Worm (Caenorhabditis elegans) whole organism, early embryonic: ENCODE data around the gene his-31.

Source experiments
- B0310.2 ChIP-seq: sonication (generic microtip); optimal IDR thresholded peaks from 2 replicates; lab custom pipeline; 2016; ENCODE audit warnings: mild to moderate bottlenecking, missing genetic modification characterization, missing compliant biosample characterization
- F13C5.2 ChIP-seq: sonication (generic microtip); optimal IDR thresholded peaks from 2 replicates; lab custom pipeline; 2017; ENCODE audit warnings: mild to moderate bottlenecking, missing genetic modification characterization, inconsistent platforms, missing compliant biosample characterization
- aly-1 ChIP-seq: sonication (generic microtip); optimal IDR thresholded peaks from 2 replicates; lab custom pipeline; 2016; ENCODE audit warnings: missing genetic modification characterization, missing compliant biosample characterization
- ama-1 ChIP-seq: fragments of 150-350 bp; optimal IDR thresholded peaks from 2 replicates; lab custom pipeline; 2014
- ceh-13 ChIP-seq: fragments of 200-800 bp; sonication (Bioruptor generic); optimal IDR thresholded peaks from 2 replicates; lab custom pipeline; 2018; ENCODE audit warnings: mild to moderate bottlenecking, missing genetic modification characterization, missing compliant biosample characterization
- ceh-36 ChIP-seq: sonication (generic microtip); optimal IDR thresholded peaks from 2 replicates; lab custom pipeline; 2016; ENCODE audit warnings: missing genetic modification characterization, inconsistent platforms, missing compliant biosample characterization
- ets-7 ChIP-seq: sonication (generic microtip); optimal IDR thresholded peaks from 2 replicates; lab custom pipeline; 2016; ENCODE audit warnings: missing genotype, missing genetic modification characterization, missing compliant biosample characterization
- flt-1 ChIP-seq: fragments of 200-800 bp; sonication (Bioruptor generic); IDR thresholded peaks from 2 replicates; pipeline ENCODE4 v1.3.6; 2022; ENCODE audit warnings: missing genetic modification characterization, missing compliant biosample characterization
- hmbx-1 ChIP-seq: sonication (generic microtip); optimal IDR thresholded peaks from 2 replicates; lab custom pipeline; 2016; ENCODE audit warnings: mild to moderate bottlenecking, missing genetic modification characterization, missing compliant biosample characterization
- hmg-4 ChIP-seq: fragments of 200-800 bp; sonication (Bioruptor generic); optimal IDR thresholded peaks from 2 replicates; lab custom pipeline; 2018; ENCODE audit warnings: mild to moderate bottlenecking, missing genetic modification characterization, missing compliant biosample characterization
- hnd-1 ChIP-seq: sonication (generic microtip); optimal IDR thresholded peaks from 2 replicates; lab custom pipeline; 2016; ENCODE audit warnings: missing genetic modification characterization, missing compliant biosample characterization
- pes-1 ChIP-seq: fragments of 200-800 bp; sonication (Bioruptor generic); IDR thresholded peaks from 2 replicates; pipeline ENCODE4 v1.3.6; 2022; ENCODE audit warnings: missing genetic modification reagents, missing genetic modification characterization, missing compliant biosample characterization
- scrt-1 ChIP-seq: fragments of 200-800 bp; sonication (Bioruptor generic); IDR thresholded peaks from 2 replicates; pipeline ENCODE4 v1.3.6; 2022; ENCODE audit warnings: missing genetic modification characterization, missing compliant biosample characterization
- sea-1 ChIP-seq: fragments of 200-800 bp; sonication (Bioruptor generic); conservative IDR thresholded peaks from 2 replicates; pipeline ENCODE4 v1.3.6; 2022; ENCODE audit warnings: missing genetic modification characterization, missing compliant biosample characterization
- tbx-11 ChIP-seq: fragments of 200-800 bp; sonication (Bioruptor generic); IDR thresholded peaks from 2 replicates; pipeline ENCODE4 v1.3.6; 2022; ENCODE audit warnings: missing genetic modification characterization, missing compliant biosample characterization
- tbx-37 ChIP-seq: fragments of 200-800 bp; sonication (Bioruptor generic); conservative IDR thresholded peaks from 2 replicates; pipeline ENCODE4 v1.3.6; 2022; ENCODE audit warnings: missing genetic modification reagents, missing genetic modification characterization, missing compliant biosample characterization
- tra-4 ChIP-seq: sonication (generic microtip); optimal IDR thresholded peaks from 2 replicates; lab custom pipeline; 2017; ENCODE audit warnings: missing genetic modification characterization, missing compliant biosample characterization

Gene his-31

ce11 chrIV:8347051-8347450 lies 13.3 kb upstream of the his-31 start, which contains the start of the genes F17E9.18 and F17E9.15:
TSS of gene F17E9.18 (minus strand) at chrIV:8347151.
TSS of gene F17E9.15 (plus strand) at chrIV:8347418.
- no peak for TF ChIP-seq B0310.2 (tag; lab: Kevin White, UChicago)
- TF ChIP-seq F13C5.2: no peak
- no peak for TF ChIP-seq scrt-1 (GFP tag; lab: Robert Waterston, UW)
- no peak for TF ChIP-seq hmbx-1 (tag; lab: Kevin White, UChicago)
- no peak for TF ChIP-seq ama-1

- TF ChIP-seq F13C5.2: no peak
- no peak for TF ChIP-seq ceh-36 (tag; lab: Kevin White, UChicago)
- no peak for TF ChIP-seq scrt-1 (GFP tag; lab: Robert Waterston, UW)
- no peak for TF ChIP-seq tra-4
- TF ChIP-seq hmg-4: no peak
- no peak for TF ChIP-seq flt-1 (GFP tag; lab: Robert Waterston, UW)
- no peak for TF ChIP-seq B0310.2 (tag; lab: Kevin White, UChicago)
- TF ChIP-seq tbx-37: no peak
- TF ChIP-seq aly-1: no peak
- TF ChIP-seq pes-1 (GFP tag; lab: Robert Waterston, UW): no peak
- TF ChIP-seq ceh-13 (GFP tag; lab: Kevin White, UChicago): no peak
- TF ChIP-seq tbx-11 (GFP tag; lab: Robert Waterston, UW): no peak
- no peak for TF ChIP-seq ets-7 (tag; lab: Kevin White, UChicago)
- no peak for TF ChIP-seq hnd-1 (tag; lab: Kevin White, UChicago)
- TF ChIP-seq ama-1: no peak
- TF ChIP-seq sea-1 (GFP tag; lab: Robert Waterston, UW): no peak
- TF ChIP-seq hmbx-1 (tag; lab: Kevin White, UChicago): no peak
Measured at ce11 chrIV:8345518-8345917, 11.7 kb upstream of the his-31 start, which contains the start of gene F17E9.5. TSS of gene F17E9.5 (plus strand) at chrIV:8345818.

- TF ChIP-seq aly-1: no peak
- TF ChIP-seq tra-4: no peak
- no peak for TF ChIP-seq tbx-11 (GFP tag; lab: Robert Waterston, UW)
- no peak for TF ChIP-seq B0310.2 (tag; lab: Kevin White, UChicago)
- no peak for TF ChIP-seq flt-1 (GFP tag; lab: Robert Waterston, UW)
- TF ChIP-seq tbx-37: no peak
- TF ChIP-seq ceh-13 (GFP tag; lab: Kevin White, UChicago): no peak
- TF ChIP-seq ama-1: no peak
- no peak for TF ChIP-seq sea-1 (GFP tag; lab: Robert Waterston, UW)
- no peak for TF ChIP-seq hnd-1 (tag; lab: Kevin White, UChicago)
- no peak for TF ChIP-seq ets-7 (tag; lab: Kevin White, UChicago)
Measured at ce11 chrIV:8342385-8342784, 8.6 kb upstream of the his-31 start, which contains the start of gene lgc-5. TSS of gene lgc-5 (plus strand) at chrIV:8342685.

- no peak for TF ChIP-seq ceh-13 (GFP tag; lab: Kevin White, UChicago)
- no peak for TF ChIP-seq pes-1 (GFP tag; lab: Robert Waterston, UW)
- no peak for TF ChIP-seq ceh-36 (tag; lab: Kevin White, UChicago)
- no peak for TF ChIP-seq tra-4
- TF ChIP-seq B0310.2 (tag; lab: Kevin White, UChicago): no peak
- TF ChIP-seq tbx-11 (GFP tag; lab: Robert Waterston, UW): no peak
- no peak for TF ChIP-seq scrt-1 (GFP tag; lab: Robert Waterston, UW)
- no peak for TF ChIP-seq hmbx-1 (tag; lab: Kevin White, UChicago)
- no peak for TF ChIP-seq ets-7 (tag; lab: Kevin White, UChicago)
Measured at ce11 chrIV:8339636-8340035, 5.9 kb upstream of the his-31 start, which contains the start of gene lgc-6. TSS of gene lgc-6 (plus strand) at chrIV:8339936.

ce11 chrIV:8333988-8334863 lies 443 bp upstream of the his-31 start, which contains the start of gene his-32:
TSS of gene his-32 (plus strand) at chrIV:8334305.
- peak; percentile 78; the same call in 1 of the 2 replicates for TF ChIP-seq scrt-1 (GFP tag; lab: Robert Waterston, UW)
- TF ChIP-seq tra-4: peak; percentile 25
- TF ChIP-seq hmg-4: peak; percentile 41
- TF ChIP-seq ets-7 (tag; lab: Kevin White, UChicago): no peak
- TF ChIP-seq aly-1: peak; percentile 100
- TF ChIP-seq sea-1 (GFP tag; lab: Robert Waterston, UW): peak; percentile 67; the same call in 1 of the 2 replicates
- TF ChIP-seq pes-1 (GFP tag; lab: Robert Waterston, UW): peak; percentile 76
- TF ChIP-seq ceh-13 (GFP tag; lab: Kevin White, UChicago): no peak
- TF ChIP-seq ceh-36 (tag; lab: Kevin White, UChicago): peak; percentile 69
- TF ChIP-seq tbx-37: no peak
- TF ChIP-seq tbx-11 (GFP tag; lab: Robert Waterston, UW): no peak
- peak; percentile 65; the same call in 1 of the 2 replicates for TF ChIP-seq flt-1 (GFP tag; lab: Robert Waterston, UW)
- TF ChIP-seq hmbx-1 (tag; lab: Kevin White, UChicago): peak; percentile 60
- TF ChIP-seq ama-1: peak; percentile 99
- TF ChIP-seq B0310.2 (tag; lab: Kevin White, UChicago): peak; percentile 88
- TF ChIP-seq F13C5.2: peak; percentile 18
- no peak for TF ChIP-seq hnd-1 (tag; lab: Kevin White, UChicago)

- no peak for TF ChIP-seq F13C5.2
- peak; percentile 97 for TF ChIP-seq ama-1
- no peak for TF ChIP-seq hnd-1 (tag; lab: Kevin White, UChicago)
- TF ChIP-seq hmbx-1 (tag; lab: Kevin White, UChicago): no peak
- TF ChIP-seq ceh-13 (GFP tag; lab: Kevin White, UChicago): no peak
- TF ChIP-seq tbx-11 (GFP tag; lab: Robert Waterston, UW): no peak
- no peak for TF ChIP-seq sea-1 (GFP tag; lab: Robert Waterston, UW)
- peak; percentile 47 for TF ChIP-seq aly-1
- no peak for TF ChIP-seq ceh-36 (tag; lab: Kevin White, UChicago)
- no peak for TF ChIP-seq B0310.2 (tag; lab: Kevin White, UChicago)
- no peak for TF ChIP-seq tbx-37
- TF ChIP-seq tra-4: no peak
- no peak for TF ChIP-seq hmg-4
- no peak for TF ChIP-seq flt-1 (GFP tag; lab: Robert Waterston, UW)
Measured at ce11 chrIV:8333554-8333953, 229 bp downstream of the his-31 start.
